Fruit fly (Drosophila melanogaster) whole organism, embryonic: ENCODE measurements around the gene Ugt36D1.

Source experiments
- CG34224 ChIP-seq: fragments of 200-800 bp; sonication (Bioruptor generic); IDR thresholded peaks from 3 replicates; pipeline ENCODE4 v1.3.6; 2022; ENCODE audit warnings: missing biosample characterization, missing genetic modification characterization; ENCODE audit not compliant: partially characterized antibody
- Med ChIP-seq: fragments of 200-800 bp; sonication (Bioruptor generic); peaks from one replicate; lab custom pipeline; 2016; ENCODE audit warnings: missing biosample characterization, missing genetic modification characterization, mild to moderate bottlenecking, inconsistent platforms, moderate library complexity

Ugt36D1 gene

dm6 chr2L:18875213-18875612 lies 51.9 kb downstream of the Ugt36D1 start (continued):
- TF ChIP-seq Med (GFP tag; lab: Kevin White, UChicago) = no peak
- TF ChIP-seq CG34224 (GFP tag; lab: Robert Waterston, UW) = no peak
